Fruit fly (Drosophila melanogaster): ENCODE data around the gene fy.

fy gene

DNA sequence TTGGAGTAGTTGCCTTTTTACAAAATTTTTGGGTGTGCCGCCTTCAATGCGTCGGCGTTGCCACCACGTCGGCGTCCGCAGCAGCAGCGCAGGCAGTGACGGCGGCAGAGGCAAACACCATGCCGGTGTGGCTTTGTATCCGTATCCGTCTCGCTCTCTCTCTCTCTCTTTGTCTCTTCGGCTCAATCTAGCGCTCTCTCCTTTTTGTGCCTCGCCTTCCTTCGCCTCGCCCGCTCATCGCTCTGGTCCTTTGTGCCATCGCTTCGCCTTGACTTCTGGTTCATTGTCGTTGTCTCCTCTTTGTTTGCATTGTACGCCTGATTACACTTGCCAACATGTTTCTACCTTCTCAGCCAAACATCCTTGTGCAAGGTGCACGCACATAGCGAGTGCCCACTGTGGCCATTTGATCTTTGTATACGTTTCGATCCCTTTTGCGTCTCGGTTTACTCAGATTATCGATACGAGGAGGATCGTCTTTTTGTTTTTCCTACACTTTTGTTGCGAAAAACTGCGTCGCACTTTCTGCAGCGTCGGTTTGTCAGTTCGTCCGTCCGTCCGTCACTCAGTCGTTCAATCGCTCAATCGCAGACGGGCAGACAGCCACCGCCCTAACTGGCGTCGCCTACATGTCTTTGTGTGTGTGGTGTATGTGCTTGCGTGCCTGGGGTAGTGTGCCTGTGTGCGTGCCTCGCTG lies 13.4 kb upstream of the fy start (continued):
- TF ChIP-seq CG10267 (tag; optimal IDR thresholded peaks at IDR 0.05) (no peak), psq (GFP tag; optimal IDR thresholded peaks at IDR 0.05) (peak; percentile 69), her (GFP tag; optimal IDR thresholded peaks at IDR 0.05) (peak; percentile 51), pho (GFP tag; optimal IDR thresholded peaks at IDR 0.05) (no peak), HHEX (GFP tag; optimal IDR thresholded peaks at IDR 0.05) (no peak), Ada2b (GFP tag; IDR thresholded peaks at IDR 0.05) (no peak), Dad (GFP tag; optimal IDR thresholded peaks at IDR 0.05) (no peak), CG9932 (GFP tag; IDR thresholded peaks at IDR 0.05) (peak; percentile 31; the same call in 1 of the 2 replicates), kay (GFP tag; optimal IDR thresholded peaks at IDR 0.05) (no peak), CG9437 (GFP tag; optimal IDR thresholded peaks at IDR 0.05) (no peak), CHES-1-like (GFP tag; optimal IDR thresholded peaks at IDR 0.05) (no peak), CG1832 (GFP tag; optimal IDR thresholded peaks at IDR 0.05) (peak; percentile 82), Doc2 (GFP tag; IDR thresholded peaks at IDR 0.05) (no peak), crp (GFP tag; optimal IDR thresholded peaks at IDR 0.05) (no peak), CG10366 (GFP tag; IDR thresholded peaks at IDR 0.05) (no peak), unpg (GFP tag; optimal IDR thresholded peaks at IDR 0.05) (no peak), CG1024 (GFP tag; IDR thresholded peaks at IDR 0.05) (0 out of 2 replicates have a peak, but pooled peaks have one; percentile 11), bbx (GFP tag; IDR thresholded peaks at IDR 0.05; ENCODE audit: partially characterized antibody) (no peak), CG17912 (GFP tag; optimal IDR thresholded peaks at IDR 0.05) (no peak), CG13624 (GFP tag; optimal IDR thresholded peaks at IDR 0.05) (peak; percentile 79), CG13287 (GFP tag; IDR thresholded peaks at IDR 0.05; ENCODE audit: partially characterized antibody) (peak; percentile 17; the same call in 1 of the 2 replicates), CG10462 (GFP tag; optimal IDR thresholded peaks at IDR 0.05) (no peak), CG17359 (tag; optimal IDR thresholded peaks at IDR 0.05) (no peak), luna (GFP tag; optimal IDR thresholded peaks at IDR 0.05) (no peak), ssp (GFP tag; IDR thresholded peaks at IDR 0.05) (no peak), Sry-β (GFP tag; optimal IDR thresholded peaks at IDR 0.05) (no peak), CG1647 (GFP tag; optimal IDR thresholded peaks at IDR 0.05) (no peak), ara (GFP tag; IDR thresholded peaks at IDR 0.05) (no peak), CG16813 (GFP tag; IDR thresholded peaks at IDR 0.05; ENCODE audit: partially characterized antibody) (no peak), lov (optimal IDR thresholded peaks at IDR 0.05) (peak; percentile 96), lov (GFP tag; IDR thresholded peaks at IDR 0.05) (no peak), Hey (tag; optimal IDR thresholded peaks at IDR 0.05) (no peak), Fer3 (tag; optimal IDR thresholded peaks at IDR 0.05) (no peak), grau (tag; optimal IDR thresholded peaks at IDR 0.05) (peak; percentile 94), CG34224 (GFP tag; IDR thresholded peaks at IDR 0.05; ENCODE audit: partially characterized antibody) (no peak), CG12659 (GFP tag; optimal IDR thresholded peaks at IDR 0.05) (no peak), shn (GFP tag; optimal IDR thresholded peaks at IDR 0.05) (no peak), CG13123 (GFP tag; optimal IDR thresholded peaks at IDR 0.05) (no peak), dati (GFP tag; IDR thresholded peaks at IDR 0.05) (no peak), ttk (GFP tag; IDR thresholded peaks at IDR 0.05) (no peak), CG9215 (GFP tag; IDR thresholded peaks at IDR 0.05) (no peak), CG15601 (tag; optimal IDR thresholded peaks at IDR 0.05) (no peak), CG3726 (GFP tag; IDR thresholded peaks at IDR 0.05) (no peak), CG8478 (optimal IDR thresholded peaks at IDR 0.05) (no peak), peb (GFP tag; IDR thresholded peaks at IDR 0.05) (no peak), Mrtf (GFP tag; IDR thresholded peaks at IDR 0.05) (no peak), Trl (optimal IDR thresholded peaks at IDR 0.05) (peak; percentile 73 to 90), Trl (GFP tag; optimal IDR thresholded peaks at IDR 0.05) (peak; percentile 50), CG13775 (GFP tag; optimal IDR thresholded peaks at IDR 0.05) (no peak), CG6683 (GFP tag; optimal IDR thresholded peaks at IDR 0.05) (no peak), Dip3 (GFP tag; optimal IDR thresholded peaks at IDR 0.05) (no peak)
